Worm (Caenorhabditis elegans) whole organism, L4 larva: ENCODE data around the gene C49C3.4.

Source experiments
- F26F4.8 ChIP-seq: fragments of 200-800 bp; sonication (Bioruptor generic); conservative IDR thresholded peaks from 2 replicates; pipeline ENCODE4 v1.3.6; 2022; ENCODE audit warnings: missing genetic modification characterization, missing compliant biosample characterization
- F37D6.2 ChIP-seq: sonication (generic microtip); optimal IDR thresholded peaks from 2 replicates; lab custom pipeline; 2016; ENCODE audit warnings: mild to moderate bottlenecking, missing genetic modification characterization, missing compliant biosample characterization
- F44E2.7 ChIP-seq: fragments of 200-800 bp; sonication (Bioruptor generic); IDR thresholded peaks from 2 replicates; pipeline ENCODE4 v2.1.2; 2022; ENCODE audit warnings: missing genetic modification characterization, missing compliant biosample characterization
- R02D3.7 ChIP-seq: fragments of 150-350 bp; sonication (generic microtip); optimal IDR thresholded peaks from 3 replicates; lab custom pipeline; 2014; ENCODE audit warnings: missing biosample characterization, missing genetic modification characterization
- Y105C5A.15 ChIP-seq: fragments of 200-800 bp; sonication (Bioruptor generic); IDR thresholded peaks from 2 replicates; pipeline ENCODE4 v1.3.6; 2022; ENCODE audit warnings: missing genetic modification characterization, missing compliant biosample characterization
- ZK337.2 ChIP-seq: fragments of 200-800 bp; sonication (Bioruptor generic); IDR thresholded peaks from 2 replicates; pipeline ENCODE4 v1.3.6; 2022; ENCODE audit warnings: missing genetic modification reagents, missing genetic modification characterization, missing compliant biosample characterization
- ZK546.5 ChIP-seq, 2 experiments: sonication (generic microtip); optimal IDR thresholded peaks; 2 replicates each; lab custom pipeline; 2017; ENCODE audit warnings: missing biosample characterization in 2 of 2, missing genetic modification characterization in 2 of 2
- aly-2 ChIP-seq: sonication (generic microtip); optimal IDR thresholded peaks from 2 replicates; lab custom pipeline; 2018; ENCODE audit warnings: missing biosample characterization, missing genetic modification characterization
- ceh-28 ChIP-seq: fragments of 150-350 bp; optimal IDR thresholded peaks from 2 replicates; lab custom pipeline; 2014; ENCODE audit warnings: missing biosample characterization, missing genetic modification reagents, missing genetic modification characterization
- ceh-44 ChIP-seq: fragments of 200-800 bp; sonication (Bioruptor generic); IDR thresholded peaks from 2 replicates; pipeline ENCODE4 v1.3.6; 2022; ENCODE audit warnings: missing genetic modification reagents, missing genetic modification characterization, missing compliant biosample characterization
- ces-1 ChIP-seq: fragments of 150-350 bp; sonication (generic microtip); optimal IDR thresholded peaks from 4 replicates; lab custom pipeline; 2014; ENCODE audit warnings: missing biosample characterization, missing genetic modification reagents, missing genetic modification characterization
- ctbp-1 ChIP-seq: fragments of 200-800 bp; sonication (Bioruptor generic); IDR thresholded peaks from 2 replicates; pipeline ENCODE4 v1.3.6; 2022; ENCODE audit warnings: missing genetic modification reagents, missing genetic modification characterization, missing compliant biosample characterization
- daf-12 ChIP-seq: fragments of 150-350 bp; optimal IDR thresholded peaks from 2 replicates; lab custom pipeline; 2014; ENCODE audit warnings: missing biosample characterization, missing genetic modification reagents, missing genetic modification characterization
- daf-16 ChIP-seq, 3 experiments: sonication (generic microtip); optimal IDR thresholded peaks; 2 replicates each; lab custom pipeline; 2016 to 2017; ENCODE audit warnings: missing genetic modification characterization in 3 of 3, missing genetic modification reagents in 3 of 3, mild to moderate bottlenecking in 2 of 3, missing compliant biosample characterization in 2 of 3, missing biosample characterization in 1 of 3, moderate library complexity in 1 of 3
- daf-19 ChIP-seq: fragments of 200-800 bp; sonication (Bioruptor generic); conservative IDR thresholded peaks from 2 replicates; pipeline ENCODE4 v1.3.6; 2022; ENCODE audit warnings: missing genetic modification characterization, missing compliant biosample characterization
- dmd-8 ChIP-seq: fragments of 200-800 bp; sonication (Bioruptor generic); IDR thresholded peaks from 2 replicates; pipeline ENCODE4 v1.3.6; 2022; ENCODE audit warnings: missing genetic modification characterization, missing compliant biosample characterization
- duxl-1 ChIP-seq: sonication (generic microtip); optimal IDR thresholded peaks from 2 replicates; lab custom pipeline; 2016; ENCODE audit warnings: mild to moderate bottlenecking, missing genetic modification characterization, moderate library complexity, missing compliant biosample characterization; ENCODE audit not compliant: poor library complexity
- egl-27 ChIP-seq: sonication (generic microtip); optimal IDR thresholded peaks from 3 replicates; lab custom pipeline; 2017; ENCODE audit warnings: missing biosample characterization, missing genetic modification reagents, missing genetic modification characterization
- hlh-11 ChIP-seq: fragments of 200-800 bp; sonication (Bioruptor generic); optimal IDR thresholded peaks from 2 replicates; lab custom pipeline; 2018; ENCODE audit warnings: mild to moderate bottlenecking, missing genetic modification characterization, missing compliant biosample characterization
- hlh-30 ChIP-seq: sonication (generic microtip); optimal IDR thresholded peaks from 2 replicates; lab custom pipeline; 2017; ENCODE audit warnings: antibody characterized with exemption, mild to moderate bottlenecking, missing genetic modification characterization, missing compliant biosample characterization; ENCODE audit not compliant: insufficient read depth
- hmg-1.1 ChIP-seq: fragments of 200-800 bp; sonication (Bioruptor generic); IDR thresholded peaks from 2 replicates; pipeline ENCODE4 v1.3.6; 2022; ENCODE audit warnings: missing genetic modification reagents, missing genetic modification characterization, missing compliant biosample characterization
- lim-7 ChIP-seq: fragments of 200-800 bp; sonication (Bioruptor generic); IDR thresholded peaks from 2 replicates; pipeline ENCODE4 v1.3.6; 2022; ENCODE audit warnings: missing genetic modification characterization, missing compliant biosample characterization
- lin-38 ChIP-seq: fragments of 200-800 bp; sonication (Bioruptor generic); IDR thresholded peaks from 2 replicates; pipeline ENCODE4 v1.3.6; 2022; ENCODE audit warnings: missing genetic modification reagents, missing genetic modification characterization, missing compliant biosample characterization
- lir-3 ChIP-seq: sonication (generic microtip); optimal IDR thresholded peaks from 2 replicates; lab custom pipeline; 2016; ENCODE audit warnings: mild to moderate bottlenecking, missing genetic modification characterization, missing compliant biosample characterization
- lsy-2 ChIP-seq, 2 experiments: fragments of 150-350 bp in 1 of 2; sonication (generic microtip) in 1 of 2; optimal IDR thresholded peaks; 2 replicates each; lab custom pipeline; 2014 to 2017; ENCODE audit warnings: missing biosample characterization in 2 of 2, missing genetic modification characterization in 2 of 2
- mdt-29 ChIP-seq: fragments of 200-800 bp; sonication (Bioruptor generic); IDR thresholded peaks from 2 replicates; pipeline ENCODE4 v1.3.6; 2022; ENCODE audit warnings: missing genetic modification reagents, missing genetic modification characterization, missing compliant biosample characterization
- mes-2 ChIP-seq: sonication (generic microtip); optimal IDR thresholded peaks from 2 replicates; lab custom pipeline; 2016; ENCODE audit warnings: missing genotype, mild to moderate bottlenecking, missing genetic modification characterization, missing compliant biosample characterization; ENCODE audit not compliant: poor library complexity, severe bottlenecking
- mxl-2 ChIP-seq: fragments of 200-800 bp; sonication (Bioruptor generic); conservative IDR thresholded peaks from 2 replicates; pipeline ENCODE4 v1.3.6; 2022; ENCODE audit warnings: missing genetic modification reagents, missing genetic modification characterization, missing compliant biosample characterization
- mxl-3 ChIP-seq: fragments of 200-800 bp; sonication (Bioruptor generic); optimal IDR thresholded peaks from 2 replicates; lab custom pipeline; 2018; ENCODE audit warnings: mild to moderate bottlenecking, missing genetic modification characterization, missing compliant biosample characterization
- nhr-10 ChIP-seq: fragments of 150-350 bp; optimal IDR thresholded peaks from 2 replicates; lab custom pipeline; 2014; ENCODE audit warnings: missing biosample characterization, missing genetic modification characterization
- nhr-11 ChIP-seq: fragments of 150-350 bp; optimal IDR thresholded peaks from 2 replicates; lab custom pipeline; 2014; ENCODE audit warnings: missing biosample characterization, missing genetic modification characterization
- nhr-111 ChIP-seq: fragments of 200-800 bp; sonication (Bioruptor generic); optimal IDR thresholded peaks from 2 replicates; lab custom pipeline; 2018; ENCODE audit warnings: mild to moderate bottlenecking, missing genetic modification characterization, missing compliant biosample characterization
- nhr-25 ChIP-seq: sonication (generic microtip); optimal IDR thresholded peaks from 2 replicates; lab custom pipeline; 2017; ENCODE audit warnings: missing genetic modification characterization, mild to moderate bottlenecking, missing compliant biosample characterization, antibody characterized with exemption, moderate library complexity, borderline replicate concordance; ENCODE audit not compliant: insufficient read depth
- nhr-48 ChIP-seq: sonication (generic microtip); optimal IDR thresholded peaks from 2 replicates; lab custom pipeline; 2016; ENCODE audit warnings: mild to moderate bottlenecking, missing genetic modification characterization, missing compliant biosample characterization
- nhr-77 ChIP-seq: fragments of 150-350 bp; optimal IDR thresholded peaks from 2 replicates; lab custom pipeline; 2014; ENCODE audit warnings: missing biosample characterization, missing genetic modification characterization
- pha-4 ChIP-seq, 2 experiments: fragments of 150-350 bp in 1 of 2; fragments of 200-800 bp in 1 of 2; sonication (Bioruptor generic) in 1 of 2; IDR thresholded peaks in 1 of 2; optimal IDR thresholded peaks in 1 of 2; 2 replicates each; pipeline versions ENCODE4 v1.3.6 to Lab custom; 2014 to 2022; ENCODE audit warnings: missing genetic modification characterization in 2 of 2, missing genetic modification reagents in 2 of 2, missing biosample characterization in 1 of 2, missing compliant biosample characterization in 1 of 2
- pqm-1 ChIP-seq: sonication (generic microtip); optimal IDR thresholded peaks from 2 replicates; lab custom pipeline; 2017; ENCODE audit warnings: missing biosample characterization, missing genetic modification characterization
- rbr-2 ChIP-seq: sonication (generic microtip); optimal IDR thresholded peaks from 2 replicates; lab custom pipeline; 2016; ENCODE audit warnings: missing genotype, missing genetic modification characterization, missing compliant biosample characterization
- saeg-2 ChIP-seq: fragments of 200-800 bp; sonication (Bioruptor generic); IDR thresholded peaks from 2 replicates; pipeline ENCODE4 v1.3.6; 2022; ENCODE audit warnings: missing genetic modification reagents, missing genetic modification characterization, missing compliant biosample characterization
- spr-1 ChIP-seq: sonication (generic microtip); optimal IDR thresholded peaks from 2 replicates; lab custom pipeline; 2016; ENCODE audit warnings: mild to moderate bottlenecking, missing genetic modification characterization, missing compliant biosample characterization
- spr-3 ChIP-seq: fragments of 200-800 bp; sonication (Bioruptor generic); optimal IDR thresholded peaks from 2 replicates; lab custom pipeline; 2018; ENCODE audit warnings: mild to moderate bottlenecking, missing genetic modification characterization, missing compliant biosample characterization
- tag-97 ChIP-seq: fragments of 200-800 bp; sonication (Bioruptor generic); IDR thresholded peaks from 2 replicates; pipeline ENCODE4 v1.3.6; 2022; ENCODE audit warnings: missing genetic modification characterization, missing compliant biosample characterization
- tra-1 ChIP-seq: fragments of 200-800 bp; sonication (Bioruptor generic); IDR thresholded peaks from 2 replicates; pipeline ENCODE4 v1.3.6; 2022; ENCODE audit warnings: missing genetic modification reagents, missing genetic modification characterization, missing compliant biosample characterization
- zfp-2 ChIP-seq: sonication (generic microtip); optimal IDR thresholded peaks from 2 replicates; lab custom pipeline; 2016; ENCODE audit warnings: mild to moderate bottlenecking, missing genetic modification characterization, missing compliant biosample characterization
- zfp-3 ChIP-seq: fragments of 200-800 bp; sonication (Bioruptor generic); conservative IDR thresholded peaks from 2 replicates; pipeline ENCODE4 v1.3.6; 2022; ENCODE audit warnings: missing genetic modification reagents, missing genetic modification characterization, missing compliant biosample characterization
- zip-2 ChIP-seq: fragments of 150-350 bp; optimal IDR thresholded peaks from 2 replicates; lab custom pipeline; 2014; ENCODE audit warnings: missing biosample characterization, missing genetic modification characterization
- ztf-7 ChIP-seq: fragments of 150-350 bp; optimal IDR thresholded peaks from 2 replicates; lab custom pipeline; 2014; ENCODE audit warnings: missing biosample characterization, missing genetic modification characterization

C49C3.4 gene

DNA sequence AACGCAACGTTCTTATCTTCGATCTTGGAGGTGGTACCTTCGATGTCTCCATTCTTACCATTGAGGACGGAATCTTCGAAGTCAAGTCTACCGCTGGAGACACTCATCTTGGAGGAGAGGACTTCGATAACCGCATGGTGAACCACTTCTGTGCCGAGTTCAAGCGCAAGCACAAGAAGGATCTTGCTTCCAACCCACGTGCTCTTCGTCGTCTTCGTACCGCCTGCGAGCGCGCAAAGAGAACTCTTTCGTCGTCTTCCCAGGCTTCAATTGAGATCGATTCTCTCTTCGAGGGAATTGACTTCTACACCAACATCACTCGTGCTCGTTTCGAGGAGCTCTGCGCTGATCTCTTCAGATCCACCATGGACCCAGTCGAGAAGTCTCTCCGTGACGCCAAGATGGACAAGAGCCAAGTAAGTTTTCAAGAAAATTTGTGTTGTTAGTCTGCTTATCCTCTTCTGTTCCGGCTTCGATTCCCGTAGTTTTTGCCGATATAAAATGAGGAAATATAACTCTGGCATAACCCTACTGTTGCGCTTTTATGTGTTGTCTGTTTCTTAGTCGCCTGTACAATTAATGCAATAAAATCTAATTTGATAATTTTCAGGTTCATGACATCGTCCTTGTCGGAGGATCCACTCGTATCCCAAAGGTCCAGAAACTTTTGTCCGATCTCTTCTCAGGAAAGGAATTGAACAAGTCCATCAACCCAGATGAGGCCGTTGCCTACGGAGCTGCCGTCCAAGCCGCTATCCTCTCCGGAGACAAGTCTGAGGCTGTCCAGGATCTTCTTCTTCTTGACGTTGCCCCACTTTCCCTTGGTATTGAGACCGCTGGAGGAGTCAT is 40.8 kb upstream of the C49C3.4 start (continued):
- TF ChIP-seq tag-97 (GFP tag; lab: Robert Waterston, UW): no peak
- TF ChIP-seq Y105C5A.15 (GFP tag; lab: Robert Waterston, UW): peak; percentile 15; the same call in 1 of the 2 replicates
- no peak for TF ChIP-seq ces-1 (GFP tag; lab: Kevin White, UChicago)
- no peak for TF ChIP-seq nhr-48 (tag; lab: Kevin White, UChicago)
- no peak for TF ChIP-seq lim-7
- no peak for TF ChIP-seq daf-12 (tag; lab: Kevin White, UChicago)
- TF ChIP-seq ztf-7 (tag; lab: Kevin White, UChicago): no peak
- no peak for TF ChIP-seq zip-2 (tag; lab: Kevin White, UChicago)
- 0 out of 2 replicates have a peak, but pooled peaks have one; percentile 32 for TF ChIP-seq saeg-2 (GFP tag; lab: Robert Waterston, UW)
- TF ChIP-seq nhr-77 (tag; lab: Kevin White, UChicago): no peak
- peak in 1 of 2 experiments; percentile 41 for TF ChIP-seq lsy-2 (tag; optimal IDR thresholded peaks at IDR 0.05; lab: Kevin White, UChicago)
- TF ChIP-seq lin-38: peak; percentile 27; the same call in 1 of the 2 replicates
- TF ChIP-seq F26F4.8: no peak
- no peak for TF ChIP-seq ZK337.2 (GFP tag; lab: Robert Waterston, UW)
- no peak for TF ChIP-seq ZK546.5 (tag; optimal IDR thresholded peaks at IDR 0.05; lab: Kevin White, UChicago)
- peak; percentile 81 for TF ChIP-seq aly-2 (tag; lab: Kevin White, UChicago)
- no peak for TF ChIP-seq pqm-1 (tag; lab: Kevin White, UChicago)
- no peak for TF ChIP-seq zfp-2 (tag; lab: Kevin White, UChicago)
- no peak for TF ChIP-seq ceh-28 (tag; lab: Kevin White, UChicago)
- TF ChIP-seq spr-3 (GFP tag; lab: Kevin White, UChicago): no peak
- no peak for TF ChIP-seq mxl-3 (GFP tag; lab: Kevin White, UChicago)
- no peak for TF ChIP-seq hlh-30
- no peak for TF ChIP-seq rbr-2 (tag; lab: Kevin White, UChicago)
- TF ChIP-seq mdt-29 (GFP tag; lab: Robert Waterston, UW): 0 out of 2 replicates have a peak, but pooled peaks have one; percentile 7
- TF ChIP-seq daf-16 (GFP tag; optimal IDR thresholded peaks at IDR 0.05; lab: Kevin White, UChicago): no peak
- peak; percentile 12 for TF ChIP-seq daf-16 (tag; optimal IDR thresholded peaks at IDR 0.05; lab: Kevin White, UChicago)
- no peak for TF ChIP-seq F37D6.2
- no peak for TF ChIP-seq nhr-11 (tag; lab: Kevin White, UChicago)
- no peak for TF ChIP-seq hmg-1.1
- no peak for TF ChIP-seq ceh-44 (GFP tag; lab: Robert Waterston, UW)
- peak; percentile 34; the same call in 1 of the 2 replicates for TF ChIP-seq ctbp-1 (GFP tag; lab: Robert Waterston, UW)
- no peak for TF ChIP-seq mxl-2
- 0 out of 2 replicates have a peak, but pooled peaks have one; percentile 4 for TF ChIP-seq tra-1 (GFP tag; lab: Robert Waterston, UW)
- no peak for TF ChIP-seq R02D3.7
- TF ChIP-seq duxl-1 (tag; lab: Kevin White, UChicago): no peak
- no peak for TF ChIP-seq nhr-25 (tag; lab: Kevin White, UChicago)
- no peak for TF ChIP-seq hlh-11
- no peak for TF ChIP-seq nhr-111 (GFP tag; lab: Kevin White, UChicago)
- TF ChIP-seq pha-4 (GFP tag; IDR thresholded peaks at IDR 0.05; lab: Robert Waterston, UW): peak; percentile 73
- no peak for TF ChIP-seq pha-4 (tag; optimal IDR thresholded peaks at IDR 0.05; lab: Kevin White, UChicago)
- peak; percentile 59; the same call in 1 of the 2 replicates for TF ChIP-seq zfp-3 (GFP tag; lab: Robert Waterston, UW)
- TF ChIP-seq daf-19 (GFP tag; lab: Robert Waterston, UW): peak; percentile 49; the same call in 1 of the 2 replicates
- no peak; the same call in 1 of the 2 replicates for TF ChIP-seq dmd-8 (GFP tag; lab: Robert Waterston, UW)
- no peak for TF ChIP-seq egl-27 (tag; lab: Kevin White, UChicago)
- TF ChIP-seq F44E2.7 (GFP tag; lab: Robert Waterston, UW): peak; percentile 19; the same call in 1 of the 2 replicates
- no peak for TF ChIP-seq lir-3
- no peak for TF ChIP-seq nhr-10 (tag; lab: Kevin White, UChicago)
- no peak for TF ChIP-seq mes-2 (tag; lab: Kevin White, UChicago)
- no peak for TF ChIP-seq spr-1
